Worm (Caenorhabditis elegans) whole organism, L2 larva: ENCODE measurements around the gene zfp-3.
A peak's percentile ranks its signal among the peaks of the same experiment; 100 is the strongest.

Experiments used
- C34F6.9 ChIP-seq: fragments of 150-350 bp; optimal IDR thresholded peaks from 2 replicates; lab custom pipeline; 2014; ENCODE audit warnings: missing biosample characterization, missing genetic modification characterization
- F13H6.1 ChIP-seq: sonication (generic microtip); optimal IDR thresholded peaks from 2 replicates; lab custom pipeline; 2016; ENCODE audit warnings: missing genetic modification characterization, missing compliant biosample characterization
- R02D3.7 ChIP-seq: fragments of 150-350 bp; optimal IDR thresholded peaks from 2 replicates; lab custom pipeline; 2014; ENCODE audit warnings: missing biosample characterization, missing genetic modification characterization
- Y55F3AM.14 ChIP-seq: fragments of 200-800 bp; sonication (Bioruptor generic); optimal IDR thresholded peaks from 2 replicates; lab custom pipeline; 2018; ENCODE audit warnings: mild to moderate bottlenecking, missing genetic modification characterization, missing compliant biosample characterization
- ZK546.5 ChIP-seq: sonication (generic microtip); optimal IDR thresholded peaks from 2 replicates; lab custom pipeline; 2017; ENCODE audit warnings: missing biosample characterization, missing genetic modification characterization
- alr-1 ChIP-seq: fragments of 150-350 bp; optimal IDR thresholded peaks from 2 replicates; lab custom pipeline; 2014; ENCODE audit warnings: missing biosample characterization, missing genetic modification characterization
- aly-2 ChIP-seq: fragments of 150-350 bp; optimal IDR thresholded peaks from 2 replicates; lab custom pipeline; 2014; ENCODE audit warnings: missing biosample characterization, missing genetic modification characterization
- ama-1 ChIP-seq: fragments of 150-350 bp; optimal IDR thresholded peaks from 2 replicates; lab custom pipeline; 2018; ENCODE audit warnings: inconsistent platforms
- blmp-1 ChIP-seq: sonication (generic microtip); optimal IDR thresholded peaks from 2 replicates; lab custom pipeline; 2017; ENCODE audit warnings: missing genetic modification characterization, mild to moderate bottlenecking, missing compliant biosample characterization, antibody characterized with exemption, moderate library complexity; ENCODE audit not compliant: insufficient read depth
- ceh-16 ChIP-seq: fragments of 150-350 bp; optimal IDR thresholded peaks from 2 replicates; lab custom pipeline; 2014; ENCODE audit warnings: missing biosample characterization, missing genetic modification characterization
- ceh-82 ChIP-seq: fragments of 150-350 bp; optimal IDR thresholded peaks from 2 replicates; lab custom pipeline; 2014; ENCODE audit warnings: missing biosample characterization, missing genetic modification characterization
- crh-2 ChIP-seq: sonication (generic microtip); optimal IDR thresholded peaks from 2 replicates; lab custom pipeline; 2017; ENCODE audit warnings: missing biosample characterization, missing genetic modification characterization
- dmd-4 ChIP-seq: sonication (generic microtip); optimal IDR thresholded peaks from 2 replicates; lab custom pipeline; 2017; ENCODE audit warnings: missing biosample characterization, missing genetic modification characterization
- egl-27 ChIP-seq: sonication (generic microtip); optimal IDR thresholded peaks from 3 replicates; lab custom pipeline; 2017; ENCODE audit warnings: missing biosample characterization, missing genetic modification reagents, missing genetic modification characterization
- elt-1 ChIP-seq: fragments of 150-350 bp; optimal IDR thresholded peaks from 2 replicates; lab custom pipeline; 2014; ENCODE audit warnings: missing biosample characterization, missing genetic modification characterization
- elt-3 ChIP-seq: sonication (generic microtip); optimal IDR thresholded peaks from 2 replicates; lab custom pipeline; 2017; ENCODE audit warnings: missing biosample characterization, missing genetic modification characterization
- fos-1 ChIP-seq: fragments of 150-350 bp; optimal IDR thresholded peaks from 2 replicates; lab custom pipeline; 2014; ENCODE audit warnings: missing biosample characterization, missing genetic modification characterization
- gmeb-1 ChIP-seq: fragments of 150-350 bp; optimal IDR thresholded peaks from 2 replicates; lab custom pipeline; 2014; ENCODE audit warnings: missing biosample characterization, missing genetic modification characterization
- lin-11 ChIP-seq: fragments of 150-350 bp; sonication (generic microtip); optimal IDR thresholded peaks from 2 replicates; lab custom pipeline; 2014; ENCODE audit warnings: missing biosample characterization, missing genetic modification characterization, inconsistent platforms, mixed read lengths
- lin-13 ChIP-seq: fragments of 150-350 bp; optimal IDR thresholded peaks from 2 replicates; lab custom pipeline; 2014; ENCODE audit warnings: missing biosample characterization, missing genetic modification reagents, missing genetic modification characterization
- lin-39 ChIP-seq: fragments of 150-350 bp; optimal IDR thresholded peaks from 2 replicates; lab custom pipeline; 2014; ENCODE audit warnings: missing biosample characterization, missing genetic modification reagents, missing genetic modification characterization
- lsy-2 ChIP-seq, 2 experiments: fragments of 150-350 bp in 1 of 2; sonication (generic microtip) in 1 of 2; optimal IDR thresholded peaks; 2 replicates each; lab custom pipeline; 2014 to 2017; ENCODE audit warnings: missing biosample characterization in 2 of 2, missing genetic modification characterization in 2 of 2
- mab-5 ChIP-seq: fragments of 150-350 bp; optimal IDR thresholded peaks from 2 replicates; lab custom pipeline; 2014; ENCODE audit warnings: missing biosample characterization, missing genetic modification characterization
- mbf-1 ChIP-seq: sonication (generic microtip); optimal IDR thresholded peaks from 2 replicates; lab custom pipeline; 2017; ENCODE audit warnings: missing biosample characterization, missing genetic modification characterization
- mdl-1 ChIP-seq, 2 experiments: fragments of 150-350 bp in 1 of 2; sonication (generic microtip) in 1 of 2; optimal IDR thresholded peaks; 2 replicates each; lab custom pipeline; 2017; ENCODE audit warnings: missing biosample characterization in 2 of 2, missing genetic modification characterization in 2 of 2
- nhr-10 ChIP-seq: sonication (generic microtip); optimal IDR thresholded peaks from 2 replicates; lab custom pipeline; 2017; ENCODE audit warnings: missing biosample characterization, missing genetic modification characterization
- nhr-12 ChIP-seq: fragments of 150-350 bp; optimal IDR thresholded peaks from 2 replicates; lab custom pipeline; 2014; ENCODE audit warnings: missing biosample characterization, missing genetic modification characterization
- nhr-129 ChIP-seq: fragments of 150-350 bp; optimal IDR thresholded peaks from 2 replicates; lab custom pipeline; 2014; ENCODE audit warnings: missing biosample characterization, missing genetic modification characterization
- nhr-21 ChIP-seq: fragments of 150-350 bp; optimal IDR thresholded peaks from 2 replicates; lab custom pipeline; 2014; ENCODE audit warnings: missing biosample characterization, missing genetic modification characterization
- nhr-23 ChIP-seq: fragments of 150-350 bp; optimal IDR thresholded peaks from 2 replicates; lab custom pipeline; 2014; ENCODE audit warnings: missing biosample characterization, missing genetic modification reagents, missing genetic modification characterization
- nhr-237 ChIP-seq: fragments of 150-350 bp; optimal IDR thresholded peaks from 2 replicates; lab custom pipeline; 2014; ENCODE audit warnings: missing biosample characterization, missing genetic modification characterization
- nhr-25 ChIP-seq: fragments of 150-350 bp; sonication (generic microtip); optimal IDR thresholded peaks from 3 replicates; lab custom pipeline; 2014; ENCODE audit warnings: missing biosample characterization, missing genetic modification characterization
- nhr-6 ChIP-seq: fragments of 150-350 bp; optimal IDR thresholded peaks from 2 replicates; lab custom pipeline; 2014; ENCODE audit warnings: missing biosample characterization, missing genetic modification characterization
- nhr-77 ChIP-seq: fragments of 150-350 bp; optimal IDR thresholded peaks from 2 replicates; lab custom pipeline; 2014; ENCODE audit warnings: missing biosample characterization, missing genetic modification characterization
- peb-1 ChIP-seq: fragments of 150-350 bp; optimal IDR thresholded peaks from 2 replicates; lab custom pipeline; 2014; ENCODE audit warnings: missing biosample characterization, missing genetic modification characterization
- sem-4 ChIP-seq: fragments of 150-350 bp; optimal IDR thresholded peaks from 2 replicates; lab custom pipeline; 2014; ENCODE audit warnings: missing biosample characterization, missing genetic modification reagents, missing genetic modification characterization
- skn-1 ChIP-seq: sonication (generic microtip); optimal IDR thresholded peaks from 2 replicates; lab custom pipeline; 2017; ENCODE audit warnings: missing biosample characterization, missing genetic modification characterization
- sma-3 ChIP-seq: sonication (generic microtip); optimal IDR thresholded peaks from 2 replicates; lab custom pipeline; 2016; ENCODE audit warnings: missing genetic modification reagents, missing genetic modification characterization, missing compliant biosample characterization
- sma-9 ChIP-seq, 2 experiments: fragments of 150-350 bp in 1 of 2; sonication (generic microtip) in 1 of 2; optimal IDR thresholded peaks; 2 replicates each; lab custom pipeline; 2014 to 2016; ENCODE audit warnings: missing genetic modification characterization in 2 of 2, mild to moderate bottlenecking in 1 of 2, missing biosample characterization in 1 of 2, missing compliant biosample characterization in 1 of 2, missing genetic modification reagents in 1 of 2, moderate library complexity in 1 of 2
- snpc-4 ChIP-seq: fragments of 150-350 bp; optimal IDR thresholded peaks from 2 replicates; lab custom pipeline; 2014; ENCODE audit warnings: missing biosample characterization, missing genetic modification characterization
- unc-39 ChIP-seq: fragments of 150-350 bp; optimal IDR thresholded peaks from 2 replicates; lab custom pipeline; 2014; ENCODE audit warnings: missing biosample characterization, missing genetic modification characterization
- unc-55 ChIP-seq: fragments of 150-350 bp; sonication (generic microtip); optimal IDR thresholded peaks from 3 replicates; lab custom pipeline; 2014; ENCODE audit warnings: missing biosample characterization, missing genetic modification reagents, missing genetic modification characterization
- unc-62 ChIP-seq: fragments of 150-350 bp; optimal IDR thresholded peaks from 2 replicates; lab custom pipeline; 2014; ENCODE audit warnings: missing biosample characterization, missing genetic modification reagents, missing genetic modification characterization
- zag-1 ChIP-seq: fragments of 150-350 bp; optimal IDR thresholded peaks from 2 replicates; lab custom pipeline; 2014; ENCODE audit warnings: missing biosample characterization, missing genetic modification characterization
- ztf-1 ChIP-seq: fragments of 200-800 bp; sonication (Bioruptor generic); conservative IDR thresholded peaks from 2 replicates; pipeline ENCODE4 v1.3.6; 2022; ENCODE audit warnings: missing genetic modification characterization, missing compliant biosample characterization
- ztf-11 ChIP-seq: sonication (generic microtip); optimal IDR thresholded peaks from 2 replicates; lab custom pipeline; 2017; ENCODE audit warnings: missing biosample characterization, missing genetic modification characterization
- ztf-4 ChIP-seq: fragments of 150-350 bp; optimal IDR thresholded peaks from 2 replicates; lab custom pipeline; 2014; ENCODE audit warnings: missing biosample characterization, missing genetic modification characterization

zfp-3 gene

DNA sequence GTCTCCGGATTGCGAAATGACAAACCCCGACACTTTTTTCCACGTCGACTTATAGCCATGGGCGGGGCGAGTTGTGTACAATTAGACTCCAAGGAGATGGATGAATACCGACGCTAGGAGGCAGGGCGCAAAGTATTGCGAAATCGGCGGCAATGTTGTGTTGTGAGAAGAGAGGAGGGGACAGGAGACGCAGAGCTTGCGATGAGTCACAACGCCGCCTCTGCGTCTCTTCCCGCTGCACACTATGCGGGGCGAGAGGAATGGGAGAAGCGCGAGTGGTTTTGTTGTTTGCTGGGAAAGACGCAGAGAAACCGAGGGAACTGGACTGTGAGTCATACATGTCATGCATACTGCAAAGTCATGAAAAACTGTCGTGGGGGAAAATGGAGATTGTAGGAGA, 7.9 kb upstream of the zfp-3 start:
- TF ChIP-seq blmp-1 (tag; lab: Kevin White, UChicago) (peak; percentile 81), lin-13 (GFP tag; lab: Kevin White, UChicago) (peak; percentile 83), zag-1 (tag; lab: Kevin White, UChicago) (peak; percentile 82), C34F6.9 (tag; lab: Kevin White, UChicago) (peak; percentile 83), sma-9 (GFP tag; optimal IDR thresholded peaks at IDR 0.05; lab: Kevin White, UChicago) (peak; percentile 93), sma-9 (tag; optimal IDR thresholded peaks at IDR 0.05; lab: Kevin White, UChicago) (no peak), R02D3.7 (tag; lab: Kevin White, UChicago) (no peak), unc-62 (GFP tag; lab: Kevin White, UChicago) (peak; percentile 59), sem-4 (tag; lab: Kevin White, UChicago) (peak; percentile 54), ztf-4 (tag; lab: Kevin White, UChicago) (peak; percentile 84), nhr-129 (peak; percentile 100), elt-3 (tag; lab: Kevin White, UChicago) (no peak), ceh-16 (tag; lab: Kevin White, UChicago) (peak; percentile 77), sma-3 (GFP tag; lab: Kevin White, UChicago) (peak; percentile 94), peb-1 (tag; lab: Kevin White, UChicago) (no peak), nhr-10 (no peak), mdl-1 (tag; optimal IDR thresholded peaks at IDR 0.05; lab: Kevin White, UChicago) (peak; percentile 75 to 82), lin-11 (peak; percentile 79), fos-1 (tag; lab: Kevin White, UChicago) (peak; percentile 100), unc-39 (tag; lab: Kevin White, UChicago) (peak; percentile 22), unc-55 (GFP tag; lab: Kevin White, UChicago) (peak; percentile 76), ceh-82 (tag; lab: Kevin White, UChicago) (peak; percentile 85), mab-5 (tag; lab: Kevin White, UChicago) (peak; percentile 61), snpc-4 (tag; lab: Kevin White, UChicago) (peak; percentile 22), ama-1 (lab: Kevin White, UChicago) (no peak), Y55F3AM.14 (peak; percentile 68), nhr-12 (no peak), skn-1 (tag; lab: Kevin White, UChicago) (peak; percentile 75), mbf-1 (tag; lab: Kevin White, UChicago) (no peak), nhr-21 (tag; lab: Kevin White, UChicago) (peak; percentile 89), nhr-6 (tag; lab: Kevin White, UChicago) (peak; percentile 80), lin-39 (tag; lab: Kevin White, UChicago) (no peak), nhr-25 (tag; lab: Kevin White, UChicago) (peak; percentile 89), crh-2 (peak; percentile 91), lsy-2 (tag; optimal IDR thresholded peaks at IDR 0.05; lab: Kevin White, UChicago) (peak; percentile 70 to 79), F13H6.1 (peak; percentile 96), nhr-77 (peak; percentile 12), nhr-23 (no peak), egl-27 (tag; lab: Kevin White, UChicago) (peak; percentile 68), gmeb-1 (tag; lab: Kevin White, UChicago) (peak; percentile 67)
- TF ChIP-seq, all 48 proteins: peak for 30

DNA sequence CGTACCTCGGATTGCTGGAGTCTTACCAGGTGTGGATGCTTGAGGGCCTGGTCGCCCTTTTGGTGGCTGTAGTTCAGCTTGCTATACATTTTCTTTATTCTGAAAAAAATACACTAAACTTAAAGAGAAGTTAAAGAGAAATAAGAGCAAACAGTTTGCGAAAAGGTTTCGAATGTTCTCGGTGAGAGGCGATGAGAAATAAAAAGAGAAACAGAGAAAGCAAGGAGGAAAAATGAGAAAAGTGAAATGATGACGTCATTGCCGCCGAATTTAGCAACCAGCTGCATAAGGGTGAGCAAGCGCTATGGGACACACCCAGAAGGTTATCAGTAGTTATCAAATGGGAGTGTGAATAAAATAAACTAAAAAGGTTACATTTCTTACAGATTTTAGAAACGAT, 7.3 kb upstream of the zfp-3 start, which contains the start of gene cebp-1:
Gene cebp-1, minus strand, starts transcription at position 99 of the 400 bp plus-strand sequence.
- no peak for TF ChIP-seq mbf-1 (tag; lab: Kevin White, UChicago)
- no peak for TF ChIP-seq C34F6.9 (tag; lab: Kevin White, UChicago)
- TF ChIP-seq mdl-1 (tag; optimal IDR thresholded peaks at IDR 0.05; lab: Kevin White, UChicago) = no peak
- TF ChIP-seq R02D3.7 (tag; lab: Kevin White, UChicago) = no peak
- TF ChIP-seq sem-4 (tag; lab: Kevin White, UChicago) = no peak
- TF ChIP-seq sma-9 (GFP tag; optimal IDR thresholded peaks at IDR 0.05; lab: Kevin White, UChicago) = peak; percentile 85
- no peak for TF ChIP-seq sma-9 (tag; optimal IDR thresholded peaks at IDR 0.05; lab: Kevin White, UChicago)
- no peak for TF ChIP-seq nhr-6 (tag; lab: Kevin White, UChicago)
- no peak for TF ChIP-seq lin-13 (GFP tag; lab: Kevin White, UChicago)
- TF ChIP-seq nhr-21 (tag; lab: Kevin White, UChicago) = no peak
- no peak for TF ChIP-seq aly-2
- no peak for TF ChIP-seq nhr-10
- no peak for TF ChIP-seq ztf-11 (tag; lab: Kevin White, UChicago)
- TF ChIP-seq zag-1 (tag; lab: Kevin White, UChicago) = no peak
- no peak for TF ChIP-seq ceh-82 (tag; lab: Kevin White, UChicago)
- TF ChIP-seq elt-3 (tag; lab: Kevin White, UChicago) = no peak
- TF ChIP-seq unc-55 (GFP tag; lab: Kevin White, UChicago) = peak; percentile 36
- no peak for TF ChIP-seq lin-39 (tag; lab: Kevin White, UChicago)
- peak; percentile 23 for TF ChIP-seq sma-3 (GFP tag; lab: Kevin White, UChicago)
- peak in 1 of 2 experiments; percentile 7 for TF ChIP-seq lsy-2 (tag; optimal IDR thresholded peaks at IDR 0.05; lab: Kevin White, UChicago)
- TF ChIP-seq F13H6.1 = peak; percentile 18
- no peak for TF ChIP-seq Y55F3AM.14
- TF ChIP-seq snpc-4 (tag; lab: Kevin White, UChicago) = no peak
- TF ChIP-seq nhr-237 (tag; lab: Kevin White, UChicago) = no peak
- TF ChIP-seq skn-1 (tag; lab: Kevin White, UChicago) = no peak
- TF ChIP-seq crh-2 = no peak
- TF ChIP-seq elt-1 (tag; lab: Kevin White, UChicago) = no peak
- no peak for TF ChIP-seq nhr-23
- peak; percentile 30 for TF ChIP-seq ama-1 (lab: Kevin White, UChicago)
- TF ChIP-seq dmd-4 (tag; lab: Kevin White, UChicago) = no peak
- TF ChIP-seq egl-27 (tag; lab: Kevin White, UChicago) = peak; percentile 33
- no peak for TF ChIP-seq ztf-1 (GFP tag; lab: Robert Waterston, UW)
- TF ChIP-seq nhr-129 = no peak
- TF ChIP-seq mab-5 (tag; lab: Kevin White, UChicago) = no peak
- TF ChIP-seq blmp-1 (tag; lab: Kevin White, UChicago) = peak; percentile 63
- TF ChIP-seq ZK546.5 = no peak
- TF ChIP-seq nhr-12 = no peak
- TF ChIP-seq peb-1 (tag; lab: Kevin White, UChicago) = no peak
- no peak for TF ChIP-seq ztf-4 (tag; lab: Kevin White, UChicago)
- no peak for TF ChIP-seq alr-1 (tag; lab: Kevin White, UChicago)
